Fruit fly (Drosophila melanogaster): ENCODE data around the gene Gbeta5.
A peak's percentile ranks its signal among the peaks of the same experiment; 100 is the strongest.

The Gbeta5 gene

dm6 chrX:8114476-8115342, 37.4 kb downstream of the Gbeta5 start (continued):
- TF ChIP-seq CG3726 (GFP tag; IDR thresholded peaks at IDR 0.05) (0 out of 3 replicates have a peak, but pooled peaks have one; percentile 59), CG6765 (GFP tag; optimal IDR thresholded peaks at IDR 0.05) (peak; percentile 77), Hr78 (GFP tag; optimal IDR thresholded peaks at IDR 0.05) (peak in 1 of 2 experiments; percentile 61), CG2889 (GFP tag; IDR thresholded peaks at IDR 0.05) (peak; percentile 36; the same call in 1 of the 3 replicates), slp2 (GFP tag; optimal IDR thresholded peaks at IDR 0.05) (no peak), CG10274 (GFP tag; optimal IDR thresholded peaks at IDR 0.05) (peak; percentile 40), abd-A (tag; optimal IDR thresholded peaks at IDR 0.05) (no peak), sob (GFP tag; IDR thresholded peaks at IDR 0.05) (peak; percentile 62), Ets65A (GFP tag) (peak; percentile 88), CG8765 (GFP tag; IDR thresholded peaks at IDR 0.05) (no peak), crol (GFP tag; IDR thresholded peaks at IDR 0.05) (peak; percentile 68), row (GFP tag; IDR thresholded peaks at IDR 0.05) (peak; percentile 76), CG1529 (GFP tag; optimal IDR thresholded peaks at IDR 0.05) (no peak), Sox102F (GFP tag; optimal IDR thresholded peaks at IDR 0.05) (peak; percentile 64), exex (tag; optimal IDR thresholded peaks at IDR 0.05) (peak; percentile 24), Aef1 (GFP tag; IDR thresholded peaks at IDR 0.05) (peak; percentile 35; the same call in 1 of the 3 replicates), Xrp1 (GFP tag; IDR thresholded peaks at IDR 0.05) (peak; percentile 58; the same call in 1 of the 2 replicates), grau (tag; optimal IDR thresholded peaks at IDR 0.05) (peak; percentile 79), emc (GFP tag; optimal IDR thresholded peaks at IDR 0.05) (peak; percentile 31), Sry-β (GFP tag; optimal IDR thresholded peaks at IDR 0.05) (no peak), HmgD (GFP tag; optimal IDR thresholded peaks at IDR 0.05) (no peak), Mrtf (GFP tag; IDR thresholded peaks at IDR 0.05) (no peak), dmrt99B (tag; optimal IDR thresholded peaks at IDR 0.05) (peak; percentile 74), CG12299 (tag; optimal IDR thresholded peaks at IDR 0.05) (peak; percentile 25), CG11247 (GFP tag; IDR thresholded peaks at IDR 0.05) (0 out of 2 replicates have a peak, but pooled peaks have one; percentile 32), CG16815 (GFP tag; optimal IDR thresholded peaks at IDR 0.05) (no peak), trem (tag; optimal IDR thresholded peaks at IDR 0.05) (peak; percentile 5), kni (GFP tag; optimal IDR thresholded peaks at IDR 0.05) (peak; percentile 11), Bgb (GFP tag; IDR thresholded peaks at IDR 0.05; ENCODE audit: partially characterized antibody) (no peak), CG10209 (GFP tag; optimal IDR thresholded peaks at IDR 0.05) (peak; percentile 59), CkIIα-i1 (GFP tag; IDR thresholded peaks at IDR 0.05) (no peak), CTCF (GFP tag; optimal IDR thresholded peaks at IDR 0.05) (no peak), H2.0 (GFP tag; IDR thresholded peaks at IDR 0.05) (peak; percentile 11; the same call in 1 of the 2 replicates), CG6654 (GFP tag; optimal IDR thresholded peaks at IDR 0.05) (peak; percentile 18), fru (optimal IDR thresholded peaks at IDR 0.05) (no peak), CG17568 (GFP tag; optimal IDR thresholded peaks at IDR 0.05) (peak; percentile 57), jumu (GFP tag; optimal IDR thresholded peaks at IDR 0.05) (no peak), Dad (GFP tag; optimal IDR thresholded peaks at IDR 0.05) (no peak), gfzf (GFP tag; optimal IDR thresholded peaks at IDR 0.05) (no peak), ase (GFP tag; IDR thresholded peaks at IDR 0.05) (no peak), Vsx1 (GFP tag; optimal IDR thresholded peaks at IDR 0.05) (no peak), tap (tag; optimal IDR thresholded peaks at IDR 0.05) (peak; percentile 67), bab2 (GFP tag; optimal IDR thresholded peaks at IDR 0.05) (peak; percentile 39), lab (GFP tag; optimal IDR thresholded peaks at IDR 0.05) (peak; percentile 85), CG12942 (GFP tag; optimal IDR thresholded peaks at IDR 0.05) (no peak), hbn (GFP tag; IDR thresholded peaks at IDR 0.05; ENCODE audit: partially characterized antibody) (no peak), kah (GFP tag; optimal IDR thresholded peaks at IDR 0.05) (peak; percentile 9), lov (optimal IDR thresholded peaks at IDR 0.05) (no peak), lov (GFP tag; IDR thresholded peaks at IDR 0.05) (no peak), vvl (GFP tag; IDR thresholded peaks at IDR 0.05) (peak; percentile 43; the same call in 1 of the 2 replicates)

All from whole organism, embryonic.